Fruit fly (Drosophila melanogaster) whole organism, prepupa: ENCODE results near the gene CG12617.
A peak's percentile ranks its signal among the peaks of the same experiment; 100 is the strongest.

ENCODE experiments used
- CG10631 ChIP-seq: fragments of 200-800 bp; sonication (Bioruptor generic); optimal IDR thresholded peaks from 2 replicates; lab custom pipeline; 2016; ENCODE audit warnings: missing biosample characterization, missing genetic modification characterization
- CG10669 ChIP-seq: fragments of 200-800 bp; sonication (Bioruptor generic); optimal IDR thresholded peaks from 3 replicates; lab custom pipeline; 2018; ENCODE audit warnings: missing biosample characterization, mild to moderate bottlenecking, missing genetic modification characterization, moderate library complexity
- CG11294 ChIP-seq: fragments of 200-800 bp; sonication (Bioruptor generic); IDR thresholded peaks from 2 replicates; pipeline ENCODE4 v1.3.6; 2022; ENCODE audit warnings: missing biosample characterization, missing genetic modification characterization
- CG11762 ChIP-seq: fragments of 200-800 bp; sonication (Bioruptor generic); optimal IDR thresholded peaks from 3 replicates; lab custom pipeline; 2016; ENCODE audit warnings: missing biosample characterization, missing genetic modification characterization; ENCODE audit not compliant: insufficient read depth
- CG11902 ChIP-seq: fragments of 200-800 bp; sonication (Bioruptor generic); optimal IDR thresholded peaks from 3 replicates; lab custom pipeline; 2016; ENCODE audit warnings: missing biosample characterization, missing genetic modification characterization
- CG1621 ChIP-seq: fragments of 200-800 bp; sonication (Bioruptor generic); optimal IDR thresholded peaks from 3 replicates; lab custom pipeline; 2018; ENCODE audit warnings: missing biosample characterization, mild to moderate bottlenecking, missing genetic modification characterization
- CG3032 ChIP-seq: fragments of 200-800 bp; optimal IDR thresholded peaks from 2 replicates; lab custom pipeline; 2019; ENCODE audit warnings: missing biosample characterization, mild to moderate bottlenecking, missing genetic modification characterization, moderate library complexity
- CG31627 ChIP-seq: fragments of 200-800 bp; sonication (Bioruptor generic); optimal IDR thresholded peaks from 3 replicates; lab custom pipeline; 2016; ENCODE audit warnings: missing biosample characterization, missing genetic modification characterization
- CG32006 ChIP-seq: fragments of 200-800 bp; sonication (Bioruptor generic); optimal IDR thresholded peaks from 3 replicates; lab custom pipeline; 2017; ENCODE audit warnings: missing biosample characterization, mild to moderate bottlenecking, missing genetic modification characterization
- CG34406 ChIP-seq: fragments of 200-800 bp; sonication (Bioruptor generic); optimal IDR thresholded peaks from 3 replicates; lab custom pipeline; 2016; ENCODE audit warnings: missing biosample characterization, missing genetic modification characterization
- CG3919 ChIP-seq: fragments of 200-800 bp; sonication (Bioruptor generic); optimal IDR thresholded peaks from 3 replicates; lab custom pipeline; 2016; ENCODE audit warnings: missing biosample characterization, missing genetic modification characterization
- CG6163 ChIP-seq: fragments of 200-800 bp; sonication (Bioruptor generic); IDR thresholded peaks from 3 replicates; pipeline ENCODE4 v1.3.6; 2022; ENCODE audit warnings: missing biosample characterization, missing genetic modification characterization
- CG6808 ChIP-seq: fragments of 200-800 bp; sonication (Bioruptor generic); optimal IDR thresholded peaks from 3 replicates; lab custom pipeline; 2017; ENCODE audit warnings: missing biosample characterization, missing genetic modification characterization, mild to moderate bottlenecking, moderate library complexity, missing genetic modification reagents
- CG6854 ChIP-seq: fragments of 200-800 bp; sonication (Bioruptor generic); optimal IDR thresholded peaks from 2 replicates; lab custom pipeline; 2017; ENCODE audit warnings: missing biosample characterization, mild to moderate bottlenecking, missing genetic modification characterization
- CG7368 ChIP-seq: fragments of 200-800 bp; sonication (Bioruptor generic); optimal IDR thresholded peaks from 3 replicates; lab custom pipeline; 2016; ENCODE audit warnings: missing biosample characterization, missing genetic modification characterization
- CG8119 ChIP-seq: fragments of 200-800 bp; sonication (Bioruptor generic); IDR thresholded peaks from 3 replicates; pipeline ENCODE4 v1.3.6; 2022; ENCODE audit warnings: missing biosample characterization, missing genetic modification characterization
- CG8319 ChIP-seq: fragments of 200-800 bp; sonication (Bioruptor generic); optimal IDR thresholded peaks from 3 replicates; lab custom pipeline; 2016; ENCODE audit warnings: missing biosample characterization, missing genetic modification characterization
- CG9139 ChIP-seq: fragments of 200-800 bp; sonication (Bioruptor generic); optimal IDR thresholded peaks from 3 replicates; lab custom pipeline; 2017; ENCODE audit warnings: missing biosample characterization, mild to moderate bottlenecking, missing genetic modification characterization
- Eip75B ChIP-seq: fragments of 200-800 bp; sonication (Bioruptor generic); optimal IDR thresholded peaks from 3 replicates; lab custom pipeline; 2016; ENCODE audit warnings: missing biosample characterization, missing genetic modification characterization
- Eip78C ChIP-seq: fragments of 200-800 bp; sonication (Bioruptor generic); peaks from one replicate; lab custom pipeline; 2016; ENCODE audit warnings: missing biosample characterization, missing genetic modification characterization
- Eip93F ChIP-seq: fragments of 200-800 bp; sonication (Bioruptor generic); optimal IDR thresholded peaks from 2 replicates; lab custom pipeline; 2016; ENCODE audit warnings: missing biosample characterization, mild to moderate bottlenecking, missing genetic modification characterization
- Ets21C ChIP-seq: fragments of 200-800 bp; sonication (Bioruptor generic); optimal IDR thresholded peaks from 3 replicates; lab custom pipeline; 2016; ENCODE audit warnings: missing biosample characterization, missing genetic modification characterization
- Ets96B ChIP-seq: fragments of 200-800 bp; optimal IDR thresholded peaks from 2 replicates; lab custom pipeline; 2019; ENCODE audit warnings: missing biosample characterization, mild to moderate bottlenecking, missing genetic modification characterization, moderate library complexity
- Gug ChIP-seq: fragments of 200-800 bp; sonication (Bioruptor generic); IDR thresholded peaks from 2 replicates; pipeline ENCODE4 v1.3.6; 2022; ENCODE audit warnings: missing biosample characterization, missing genetic modification characterization
- Lpt ChIP-seq: fragments of 200-800 bp; sonication (Bioruptor generic); optimal IDR thresholded peaks from 3 replicates; lab custom pipeline; 2016; ENCODE audit warnings: missing biosample characterization, missing genetic modification characterization
- Met ChIP-seq: fragments of 200-800 bp; sonication (Bioruptor generic); optimal IDR thresholded peaks from 3 replicates; lab custom pipeline; 2016; ENCODE audit warnings: missing biosample characterization, missing genetic modification characterization
- OdsH ChIP-seq: fragments of 200-800 bp; sonication (Bioruptor generic); optimal IDR thresholded peaks from 3 replicates; lab custom pipeline; 2016; ENCODE audit warnings: missing biosample characterization, missing genetic modification characterization
- Smox ChIP-seq: fragments of 200-800 bp; sonication (Bioruptor generic); optimal IDR thresholded peaks from 3 replicates; lab custom pipeline; 2016; ENCODE audit warnings: missing biosample characterization, missing genetic modification characterization
- Sox102F ChIP-seq: fragments of 200-800 bp; sonication (Bioruptor generic); optimal IDR thresholded peaks from 2 replicates; lab custom pipeline; 2016; ENCODE audit warnings: missing biosample characterization, mild to moderate bottlenecking, missing genetic modification characterization
- Sox14 ChIP-seq: fragments of 200-800 bp; sonication (Bioruptor generic); optimal IDR thresholded peaks from 3 replicates; lab custom pipeline; 2016; ENCODE audit warnings: missing biosample characterization, missing genetic modification characterization
- Sox15 ChIP-seq: fragments of 200-800 bp; sonication (Bioruptor generic); optimal IDR thresholded peaks from 3 replicates; lab custom pipeline; 2016; ENCODE audit warnings: missing biosample characterization, missing genetic modification characterization
- achi ChIP-seq: fragments of 200-800 bp; sonication (Bioruptor generic); optimal IDR thresholded peaks from 3 replicates; lab custom pipeline; 2016; ENCODE audit warnings: missing biosample characterization, missing genetic modification characterization
- acj6 ChIP-seq: fragments of 200-800 bp; sonication (Bioruptor generic); optimal IDR thresholded peaks from 3 replicates; lab custom pipeline; 2016; ENCODE audit warnings: missing biosample characterization, missing genetic modification characterization
- cyc ChIP-seq: fragments of 200-800 bp; sonication (Bioruptor generic); optimal IDR thresholded peaks from 3 replicates; lab custom pipeline; 2016; ENCODE audit warnings: missing biosample characterization, missing genetic modification characterization
- dac ChIP-seq: fragments of 200-800 bp; sonication (Bioruptor generic); optimal IDR thresholded peaks from 2 replicates; lab custom pipeline; 2017; ENCODE audit warnings: missing biosample characterization, mild to moderate bottlenecking, missing genetic modification characterization
- dsx ChIP-seq: fragments of 200-800 bp; optimal IDR thresholded peaks from 3 replicates; lab custom pipeline; 2019; ENCODE audit warnings: missing biosample characterization, mild to moderate bottlenecking, missing genetic modification characterization, moderate library complexity; ENCODE audit not compliant: poor library complexity, severe bottlenecking
- eg ChIP-seq: fragments of 200-800 bp; sonication (Bioruptor generic); IDR thresholded peaks from 3 replicates; pipeline ENCODE4 v1.3.6; 2022; ENCODE audit warnings: missing biosample characterization, missing genetic modification characterization
- esn ChIP-seq: fragments of 200-800 bp; sonication (Bioruptor generic); optimal IDR thresholded peaks from 2 replicates; lab custom pipeline; 2016; ENCODE audit warnings: missing biosample characterization, mild to moderate bottlenecking, missing genetic modification characterization, moderate library complexity
- fd59A ChIP-seq: fragments of 200-800 bp; sonication (Bioruptor generic); optimal IDR thresholded peaks from 2 replicates; lab custom pipeline; 2017; ENCODE audit warnings: missing biosample characterization, mild to moderate bottlenecking, missing genetic modification characterization, missing genetic modification reagents
- fd85E ChIP-seq: fragments of 200-800 bp; sonication (Bioruptor generic); optimal IDR thresholded peaks from 3 replicates; lab custom pipeline; 2016; ENCODE audit warnings: missing biosample characterization, missing genetic modification characterization
- lz ChIP-seq: fragments of 200-800 bp; sonication (Bioruptor generic); optimal IDR thresholded peaks from 3 replicates; lab custom pipeline; 2016; ENCODE audit warnings: missing biosample characterization, missing genetic modification characterization
- net ChIP-seq: fragments of 200-800 bp; sonication (Bioruptor generic); optimal IDR thresholded peaks from 3 replicates; lab custom pipeline; 2016; ENCODE audit warnings: missing biosample characterization, missing genetic modification characterization
- pdm3 ChIP-seq: fragments of 200-800 bp; sonication (Bioruptor generic); optimal IDR thresholded peaks from 3 replicates; lab custom pipeline; 2016; ENCODE audit warnings: missing biosample characterization, missing genetic modification characterization
- salr ChIP-seq, 2 experiments: fragments of 200-800 bp; sonication (Bioruptor generic); optimal IDR thresholded peaks; 3 replicates each; lab custom pipeline; 2016 to 2018; ENCODE audit warnings: missing biosample characterization in 2 of 2, missing genetic modification characterization in 2 of 2, mild to moderate bottlenecking in 1 of 2
- spab ChIP-seq: fragments of 200-800 bp; sonication (Bioruptor generic); optimal IDR thresholded peaks from 2 replicates; lab custom pipeline; 2017; ENCODE audit warnings: missing biosample characterization, mild to moderate bottlenecking, missing genetic modification characterization, missing genetic modification reagents
- ss ChIP-seq, 2 experiments: fragments of 200-800 bp; sonication (Bioruptor generic); optimal IDR thresholded peaks; 2 replicates in 1 of 2; 3 replicates in 1 of 2; lab custom pipeline; 2017 to 2018; ENCODE audit warnings: mild to moderate bottlenecking in 2 of 2, missing biosample characterization in 2 of 2, missing genetic modification characterization in 2 of 2, moderate library complexity in 1 of 2
- svp ChIP-seq: fragments of 200-800 bp; sonication (Bioruptor generic); peaks from one replicate; lab custom pipeline; 2016; ENCODE audit warnings: missing biosample characterization, missing genetic modification characterization
- topi ChIP-seq: fragments of 200-800 bp; sonication (Bioruptor generic); optimal IDR thresholded peaks from 3 replicates; lab custom pipeline; 2016; ENCODE audit warnings: missing biosample characterization, missing genetic modification characterization
- vri ChIP-seq: fragments of 200-800 bp; sonication (Bioruptor generic); optimal IDR thresholded peaks from 3 replicates; lab custom pipeline; 2016; ENCODE audit warnings: missing biosample characterization, mild to moderate bottlenecking, missing genetic modification characterization

Gene CG12617

DNA sequence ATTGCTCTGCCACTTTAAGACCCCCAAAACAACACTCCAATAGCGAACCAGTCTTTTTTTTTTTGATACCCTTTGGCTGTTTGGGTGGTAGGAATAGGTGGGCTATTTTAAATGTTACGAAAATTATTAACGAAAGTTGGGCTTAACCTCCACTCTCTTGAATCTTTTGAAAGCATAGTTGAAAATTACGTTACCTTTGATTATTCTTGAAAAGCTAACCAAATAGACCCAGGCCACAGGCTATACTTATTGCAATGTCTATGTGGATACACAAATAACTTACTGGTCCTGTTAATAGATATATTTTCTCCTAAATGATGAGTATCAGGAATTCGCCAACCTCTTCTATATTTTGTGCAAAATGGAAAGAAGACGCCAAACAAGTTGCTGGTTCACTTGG, 33.5 kb downstream of the CG12617 start (continued):
- TF ChIP-seq CG6854 (GFP tag; lab: Kevin White, UChicago) (no peak), CG10669 (GFP tag; lab: Kevin White, UChicago) (no peak), pdm3 (peak; percentile 3), CG3032 (tag; lab: Kevin White, UChicago) (no peak), CG3919 (GFP tag; lab: Kevin White, UChicago) (peak; percentile 20), Smox (GFP tag; lab: Kevin White, UChicago) (no peak), CG9139 (GFP tag; lab: Kevin White, UChicago) (no peak), CG8119 (GFP tag; lab: Robert Waterston, UW) (peak; percentile 71), net (GFP tag; lab: Kevin White, UChicago) (no peak), CG8319 (GFP tag; lab: Kevin White, UChicago) (no peak), topi (peak; percentile 53), svp (GFP tag; lab: Kevin White, UChicago) (peak; percentile 71), CG11902 (GFP tag; lab: Kevin White, UChicago) (no peak)

DNA sequence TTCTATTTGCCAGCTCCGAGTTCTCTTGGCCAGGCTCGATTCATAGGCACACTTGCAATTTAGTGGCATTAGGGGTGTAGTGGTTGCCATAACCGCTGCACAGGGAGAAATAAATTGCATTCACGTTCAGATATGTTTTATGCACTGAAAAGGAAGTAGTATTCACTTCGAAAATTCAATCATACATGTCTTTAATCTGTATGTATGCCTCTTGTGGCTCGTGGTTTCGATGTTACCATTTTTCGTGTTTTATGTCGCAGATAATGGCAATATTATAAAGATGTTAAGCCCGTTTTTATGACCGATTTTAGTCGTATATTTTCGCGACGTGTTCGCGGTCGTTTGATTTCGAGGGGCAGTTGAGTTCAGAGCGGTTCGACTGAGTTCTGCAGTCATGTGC, 34.1 kb downstream of the CG12617 start:
- TF ChIP-seq CG31627 (no peak), fd85E (GFP tag; lab: Kevin White, UChicago) (no peak), dac (no peak), Eip93F (no peak), CG10669 (GFP tag; lab: Kevin White, UChicago) (no peak), CG11294 (GFP tag; lab: Robert Waterston, UW) (no peak), vri (no peak), Sox15 (no peak), CG32006 (GFP tag; lab: Kevin White, UChicago) (peak; percentile 67), Lpt (GFP tag; lab: Kevin White, UChicago) (peak; percentile 12), Gug (peak; percentile 52; the same call in 1 of the 2 replicates), Eip75B (GFP tag; lab: Kevin White, UChicago) (no peak), Sox102F (GFP tag; lab: Kevin White, UChicago) (no peak), Sox14 (GFP tag; lab: Kevin White, UChicago) (peak; percentile 19), CG6163 (GFP tag; lab: Robert Waterston, UW) (no peak), CG6854 (GFP tag; lab: Kevin White, UChicago) (no peak), ss (GFP tag; optimal IDR thresholded peaks at IDR 0.05; lab: Kevin White, UChicago) (no peak), Ets21C (GFP tag; lab: Kevin White, UChicago) (no peak), Met (GFP tag; lab: Kevin White, UChicago) (no peak), esn (GFP tag; lab: Kevin White, UChicago) (no peak), CG11762 (GFP tag; lab: Kevin White, UChicago) (no peak), Eip78C (GFP tag; lab: Kevin White, UChicago) (no peak), fd59A (GFP tag; lab: Kevin White, UChicago) (no peak), CG3032 (tag; lab: Kevin White, UChicago) (no peak), lz (GFP tag; lab: Kevin White, UChicago) (no peak), OdsH (GFP tag; lab: Kevin White, UChicago) (no peak), acj6 (GFP tag; lab: Kevin White, UChicago) (peak; percentile 5), CG34406 (GFP tag; lab: Kevin White, UChicago) (no peak), CG8119 (GFP tag; lab: Robert Waterston, UW) (peak; percentile 59), CG11902 (GFP tag; lab: Kevin White, UChicago) (no peak), CG6808 (GFP tag; lab: Kevin White, UChicago) (no peak), svp (GFP tag; lab: Kevin White, UChicago) (no peak), CG1621 (tag; lab: Kevin White, UChicago) (no peak), eg (peak; percentile 66; the same call in 2 of the 3 replicates), CG7368 (GFP tag; lab: Kevin White, UChicago) (no peak), topi (no peak), CG10631 (GFP tag; lab: Kevin White, UChicago) (peak; percentile 25), salr (GFP tag; optimal IDR thresholded peaks at IDR 0.05; lab: Kevin White, UChicago) (no peak), cyc (no peak), dsx (no peak), Ets96B (tag; lab: Kevin White, UChicago) (no peak), pdm3 (no peak), spab (no peak), achi (GFP tag; lab: Kevin White, UChicago) (peak; percentile 46), Smox (GFP tag; lab: Kevin White, UChicago) (no peak)
